Worm (Caenorhabditis elegans) whole organism, L3 larva: Measurements from ENCODE around the gene ZK380.4.
"Not testable (repeated sequence)": the region's sequence is repeated elsewhere in the genome, so short reads cannot be mapped to it uniquely, and the experiment has no call there.

Source experiments
- R02D3.7 ChIP-seq: fragments of 150-350 bp; optimal IDR thresholded peaks from 2 replicates; lab custom pipeline; 2014; ENCODE audit warnings: missing biosample characterization, missing genetic modification characterization
- ZK546.5 ChIP-seq: sonication (generic microtip); optimal IDR thresholded peaks from 2 replicates; lab custom pipeline; 2017; ENCODE audit warnings: missing biosample characterization, missing genetic modification characterization
- ceh-16 ChIP-seq: sonication (generic microtip); optimal IDR thresholded peaks from 2 replicates; lab custom pipeline; 2017; ENCODE audit warnings: missing biosample characterization, missing genetic modification characterization
- ceh-82 ChIP-seq: fragments of 150-350 bp; optimal IDR thresholded peaks from 2 replicates; lab custom pipeline; 2014; ENCODE audit warnings: missing biosample characterization, missing genetic modification characterization
- ceh-9 ChIP-seq: sonication (generic microtip); optimal IDR thresholded peaks from 2 replicates; lab custom pipeline; 2018; ENCODE audit warnings: missing biosample characterization, missing genetic modification characterization
- daf-12 ChIP-seq: fragments of 150-350 bp; optimal IDR thresholded peaks from 2 replicates; lab custom pipeline; 2014; ENCODE audit warnings: missing biosample characterization, missing genetic modification reagents, missing genetic modification characterization
- egl-27 ChIP-seq: sonication (generic microtip); optimal IDR thresholded peaks from 4 replicates; lab custom pipeline; 2017; ENCODE audit warnings: missing biosample characterization, missing genetic modification reagents, missing genetic modification characterization
- elt-3 ChIP-seq, 3 experiments: fragments of 150-350 bp in 1 of 3; sonication (generic microtip) in 2 of 3; optimal IDR thresholded peaks; 2 replicates in 2 of 3; 4 replicates in 1 of 3; lab custom pipeline; 2014 to 2017; ENCODE audit warnings: missing biosample characterization in 3 of 3, missing genetic modification characterization in 3 of 3
- eor-1 ChIP-seq, 2 experiments: fragments of 150-350 bp; optimal IDR thresholded peaks; 2 replicates each; lab custom pipeline; 2014 to 2018; ENCODE audit warnings: missing biosample characterization in 2 of 2, missing genetic modification characterization in 2 of 2
- fos-1 ChIP-seq: fragments of 150-350 bp; optimal IDR thresholded peaks from 2 replicates; lab custom pipeline; 2014; ENCODE audit warnings: missing biosample characterization, missing genetic modification characterization
- jun-1 ChIP-seq: fragments of 150-350 bp; optimal IDR thresholded peaks from 2 replicates; lab custom pipeline; 2014; ENCODE audit warnings: missing biosample characterization, missing genetic modification reagents, missing genetic modification characterization
- lin-15B ChIP-seq: fragments of 150-350 bp; optimal IDR thresholded peaks from 2 replicates; lab custom pipeline; 2014; ENCODE audit warnings: missing biosample characterization, missing genetic modification characterization
- lin-39 ChIP-seq: fragments of 150-350 bp; optimal IDR thresholded peaks from 2 replicates; lab custom pipeline; 2018; ENCODE audit warnings: missing biosample characterization, missing genetic modification reagents, missing genetic modification characterization
- lsy-12 ChIP-seq: sonication (generic microtip); optimal IDR thresholded peaks from 2 replicates; lab custom pipeline; 2016; ENCODE audit warnings: mild to moderate bottlenecking, missing genetic modification characterization, missing compliant biosample characterization
- mml-1 ChIP-seq: fragments of 150-350 bp; sonication (generic microtip); optimal IDR thresholded peaks from 3 replicates; lab custom pipeline; 2014; ENCODE audit warnings: missing biosample characterization, missing genetic modification characterization
- nfya-1 ChIP-seq: sonication (generic microtip); optimal IDR thresholded peaks from 2 replicates; lab custom pipeline; 2017; ENCODE audit warnings: missing genetic modification characterization, mild to moderate bottlenecking, missing compliant biosample characterization, antibody characterized with exemption, moderate library complexity; ENCODE audit not compliant: insufficient read depth
- nhr-25 ChIP-seq: sonication (generic microtip); optimal IDR thresholded peaks from 2 replicates; lab custom pipeline; 2017; ENCODE audit warnings: missing biosample characterization, missing genetic modification characterization
- nhr-28 ChIP-seq: fragments of 150-350 bp; optimal IDR thresholded peaks from 2 replicates; lab custom pipeline; 2014; ENCODE audit warnings: missing biosample characterization, missing genetic modification characterization
- pqm-1 ChIP-seq: fragments of 150-350 bp; optimal IDR thresholded peaks from 2 replicates; lab custom pipeline; 2017; ENCODE audit warnings: missing biosample characterization, missing genetic modification characterization, inconsistent platforms
- sea-2 ChIP-seq: fragments of 150-350 bp; sonication (generic microtip); optimal IDR thresholded peaks from 4 replicates; lab custom pipeline; 2014; ENCODE audit warnings: missing biosample characterization, missing genetic modification reagents, missing genetic modification characterization
- skn-1 ChIP-seq: fragments of 150-350 bp; optimal IDR thresholded peaks from 2 replicates; lab custom pipeline; 2014; ENCODE audit warnings: missing biosample characterization, missing genetic modification characterization
- snpc-4 ChIP-seq: fragments of 150-350 bp; optimal IDR thresholded peaks from 2 replicates; lab custom pipeline; 2014; ENCODE audit warnings: missing biosample characterization, missing genetic modification characterization
- tbx-2 ChIP-seq: sonication (generic microtip); optimal IDR thresholded peaks from 2 replicates; lab custom pipeline; 2016; ENCODE audit warnings: mild to moderate bottlenecking, missing genetic modification characterization, missing compliant biosample characterization
- unc-39 ChIP-seq: sonication (generic microtip); optimal IDR thresholded peaks from 4 replicates; lab custom pipeline; 2017; ENCODE audit warnings: missing biosample characterization, missing genetic modification characterization
- unc-62 ChIP-seq: fragments of 150-350 bp; sonication (generic microtip); optimal IDR thresholded peaks from 4 replicates; lab custom pipeline; 2014; ENCODE audit warnings: missing biosample characterization, missing genetic modification reagents, missing genetic modification characterization
- zag-1 ChIP-seq: fragments of 150-350 bp; optimal IDR thresholded peaks from 2 replicates; lab custom pipeline; 2014; ENCODE audit warnings: missing biosample characterization, missing genetic modification characterization

Gene ZK380.4

ce11 chrX:1651668-1652067 lies at the start of gene ZK380.4:
Gene ZK380.4 (minus strand): TSS chrX:1651994.
- no peak for TF ChIP-seq fos-1 (tag; lab: Kevin White, UChicago)
- no peak for TF ChIP-seq nfya-1
- TF ChIP-seq ceh-9 (tag; lab: Kevin White, UChicago): no peak
- no peak for TF ChIP-seq unc-39 (tag; lab: Kevin White, UChicago)
- TF ChIP-seq sea-2 (GFP tag; lab: Kevin White, UChicago): no peak
- TF ChIP-seq, all 47 proteins: peak for 0

- TF ChIP-seq jun-1 (tag; lab: Kevin White, UChicago): no peak
- TF ChIP-seq zag-1: no peak
- no peak for TF ChIP-seq nhr-28 (tag; lab: Kevin White, UChicago)
- TF ChIP-seq nhr-25 (tag; lab: Kevin White, UChicago): no peak
- no peak for TF ChIP-seq R02D3.7 (tag; lab: Kevin White, UChicago)
- TF ChIP-seq fos-1 (tag; lab: Kevin White, UChicago): no peak
Measured at ce11 chrX:1698476-1698875, 46.7 kb upstream of the ZK380.4 start.

ce11 chrX:1696879-1697278 lies 45.1 kb upstream of the ZK380.4 start, which contains the start of gene C36C9.4:
Gene C36C9.4 (minus strand): TSS chrX:1696979.
- TF ChIP-seq mml-1; ceh-9 (tag; lab: Kevin White, UChicago); eor-1 (tag; optimal IDR thresholded peaks at IDR 0.05; lab: Kevin White, UChicago): not testable (repeated sequence)

- TF ChIP-seq ceh-82, fos-1, nhr-25 (tag; lab: Kevin White, UChicago): not testable (repeated sequence)
Measured at ce11 chrX:1690894-1691293, 39.1 kb upstream of the ZK380.4 start, which contains the start of gene C36C9.6. Gene C36C9.6 (minus strand): TSS chrX:1690994.

- TF ChIP-seq ZK546.5, skn-1, nhr-25 (tag; lab: Kevin White, UChicago): not testable (repeated sequence)
Measured at ce11 chrX:1689996-1690395, 38.2 kb upstream of the ZK380.4 start, which contains the start of gene C36C9.12. Gene C36C9.12 (minus strand): TSS chrX:1690096.

ce11 chrX:1687079-1687478 lies 35.3 kb upstream of the ZK380.4 start, which contains the start of gene C36C9.11:
Gene C36C9.11 (plus strand): TSS chrX:1687379.
- TF ChIP-seq tbx-2, fos-1, egl-27 (tag; lab: Kevin White, UChicago): not testable (repeated sequence)

ce11 chrX:1682558-1682957 lies 30.8 kb upstream of the ZK380.4 start, which contains the start of gene meg-4:
Gene meg-4 (plus strand): TSS chrX:1682954.
- TF ChIP-seq sea-2 (GFP tag; lab: Kevin White, UChicago): no peak
- no peak for TF ChIP-seq elt-3 (tag; optimal IDR thresholded peaks at IDR 0.05; lab: Kevin White, UChicago)
- no peak for TF ChIP-seq unc-39 (tag; lab: Kevin White, UChicago)
- TF ChIP-seq daf-12 (tag; lab: Kevin White, UChicago): no peak
- TF ChIP-seq lin-15B (tag; lab: Kevin White, UChicago): no peak
- no peak for TF ChIP-seq ceh-16 (tag; lab: Kevin White, UChicago)
- TF ChIP-seq pqm-1 (tag; lab: Kevin White, UChicago): no peak
- no peak for TF ChIP-seq R02D3.7 (tag; lab: Kevin White, UChicago)
- TF ChIP-seq nhr-25 (tag; lab: Kevin White, UChicago): no peak
- no peak for TF ChIP-seq unc-62 (GFP tag; lab: Kevin White, UChicago)
- no peak for TF ChIP-seq snpc-4 (tag; lab: Kevin White, UChicago)
- no peak for TF ChIP-seq lin-39 (tag; lab: Kevin White, UChicago)
- no peak for TF ChIP-seq ceh-9 (tag; lab: Kevin White, UChicago)
- no peak for TF ChIP-seq eor-1 (tag; optimal IDR thresholded peaks at IDR 0.05; lab: Kevin White, UChicago)
- no peak for TF ChIP-seq ZK546.5 (tag; lab: Kevin White, UChicago)
- no peak for TF ChIP-seq nhr-28 (tag; lab: Kevin White, UChicago)
- TF ChIP-seq lsy-12 (tag; lab: Kevin White, UChicago): no peak
- TF ChIP-seq mml-1: no peak
